Fruit fly (Drosophila melanogaster): ENCODE data around the gene CG42521.

- TF ChIP-seq CG31627 (GFP tag; optimal IDR thresholded peaks at IDR 0.05) (no peak), Sox15 (GFP tag; optimal IDR thresholded peaks at IDR 0.05) (no peak), esn (GFP tag; optimal IDR thresholded peaks at IDR 0.05) (no peak), Gug (GFP tag; IDR thresholded peaks at IDR 0.05) (no peak), CG4318 (GFP tag; optimal IDR thresholded peaks at IDR 0.05) (no peak), CG6792 (GFP tag; optimal IDR thresholded peaks at IDR 0.05) (no peak), Ets21C (GFP tag; optimal IDR thresholded peaks at IDR 0.05) (no peak)
Observed at dm6 chr3L:10658362-10659127, 35.2 kb upstream of the CG42521 start.
